Worm (Caenorhabditis elegans) whole organism, mixed stage, embryonic: Measurements from ENCODE around the gene clk-2.

Source experiments
- M03D4.4 ChIP-seq: sonication (generic microtip); optimal IDR thresholded peaks from 2 replicates; lab custom pipeline; 2017; ENCODE audit warnings: mild to moderate bottlenecking, missing genetic modification characterization, missing compliant biosample characterization
- bed-3 ChIP-seq: fragments of 200-800 bp; sonication (Bioruptor generic); optimal IDR thresholded peaks from 3 replicates; lab custom pipeline; 2018; ENCODE audit warnings: mild to moderate bottlenecking, missing genetic modification characterization, moderate library complexity, missing compliant biosample characterization
- blmp-1 ChIP-seq: fragments of 150-350 bp; optimal IDR thresholded peaks from 2 replicates; lab custom pipeline; 2014; ENCODE audit warnings: missing biosample characterization, missing genetic modification characterization
- ceh-39 ChIP-seq: fragments of 150-350 bp; optimal IDR thresholded peaks from 2 replicates; lab custom pipeline; 2014; ENCODE audit warnings: missing biosample characterization, missing genetic modification characterization
- ceh-43 ChIP-seq: fragments of 200-800 bp; sonication (Bioruptor generic); optimal IDR thresholded peaks from 2 replicates; lab custom pipeline; 2018; ENCODE audit warnings: mild to moderate bottlenecking, missing genetic modification characterization, moderate library complexity, missing compliant biosample characterization
- ceh-83 ChIP-seq: fragments of 200-800 bp; sonication (Bioruptor generic); optimal IDR thresholded peaks from 2 replicates; lab custom pipeline; 2018; ENCODE audit warnings: mild to moderate bottlenecking, missing genetic modification characterization, missing compliant biosample characterization
- ces-1 ChIP-seq: fragments of 150-350 bp; optimal IDR thresholded peaks from 2 replicates; lab custom pipeline; 2014; ENCODE audit warnings: missing biosample characterization, missing genetic modification reagents, missing genetic modification characterization
- cnd-1 ChIP-seq: fragments of 200-800 bp; sonication (Bioruptor generic); optimal IDR thresholded peaks from 2 replicates; lab custom pipeline; 2018; ENCODE audit warnings: mild to moderate bottlenecking, missing genetic modification characterization, missing compliant biosample characterization
- drap-1 ChIP-seq: fragments of 200-800 bp; sonication (Bioruptor generic); optimal IDR thresholded peaks from 3 replicates; lab custom pipeline; 2018; ENCODE audit warnings: mild to moderate bottlenecking, missing genetic modification characterization, missing compliant biosample characterization
- elt-1 ChIP-seq: sonication (generic microtip); optimal IDR thresholded peaks from 2 replicates; lab custom pipeline; 2017; ENCODE audit warnings: missing genetic modification characterization, mild to moderate bottlenecking, missing compliant biosample characterization, antibody characterized with exemption, moderate library complexity, borderline replicate concordance; ENCODE audit not compliant: insufficient read depth
- elt-3 ChIP-seq: fragments of 150-350 bp; optimal IDR thresholded peaks from 2 replicates; lab custom pipeline; 2014; ENCODE audit warnings: missing biosample characterization, missing genetic modification characterization
- hlh-1 ChIP-seq: fragments of 150-350 bp; optimal IDR thresholded peaks from 2 replicates; lab custom pipeline; 2014; ENCODE audit warnings: missing biosample characterization, missing genetic modification reagents, missing genetic modification characterization
- lin-13 ChIP-seq: fragments of 150-350 bp; optimal IDR thresholded peaks from 2 replicates; lab custom pipeline; 2014; ENCODE audit warnings: missing biosample characterization, missing genetic modification characterization
- lin-32 ChIP-seq: fragments of 200-800 bp; sonication (Bioruptor generic); optimal IDR thresholded peaks from 2 replicates; lab custom pipeline; 2018; ENCODE audit warnings: mild to moderate bottlenecking, missing genetic modification characterization, missing compliant biosample characterization
- lsy-2 ChIP-seq: fragments of 150-350 bp; optimal IDR thresholded peaks from 2 replicates; lab custom pipeline; 2014; ENCODE audit warnings: missing biosample characterization, missing genetic modification characterization
- mab-5 ChIP-seq: fragments of 150-350 bp; optimal IDR thresholded peaks from 2 replicates; lab custom pipeline; 2014; ENCODE audit warnings: missing biosample characterization, missing genetic modification characterization
- mls-2 ChIP-seq: sonication (generic microtip); optimal IDR thresholded peaks from 2 replicates; lab custom pipeline; 2016; ENCODE audit warnings: mild to moderate bottlenecking, missing genetic modification characterization, moderate library complexity, missing compliant biosample characterization
- nhr-12 ChIP-seq: fragments of 150-350 bp; optimal IDR thresholded peaks from 2 replicates; lab custom pipeline; 2014; ENCODE audit warnings: missing biosample characterization, missing genetic modification characterization
- nhr-2 ChIP-seq: fragments of 150-350 bp; optimal IDR thresholded peaks from 2 replicates; lab custom pipeline; 2014; ENCODE audit warnings: missing biosample characterization, missing genetic modification characterization
- nhr-237 ChIP-seq: fragments of 150-350 bp; optimal IDR thresholded peaks from 2 replicates; lab custom pipeline; 2014; ENCODE audit warnings: missing biosample characterization, missing genetic modification characterization
- nhr-28 ChIP-seq: fragments of 150-350 bp; optimal IDR thresholded peaks from 2 replicates; lab custom pipeline; 2014; ENCODE audit warnings: missing biosample characterization, missing genetic modification characterization
- nhr-76 ChIP-seq: sonication (generic microtip); optimal IDR thresholded peaks from 2 replicates; lab custom pipeline; 2017; ENCODE audit warnings: missing biosample characterization, missing genetic modification characterization
- pha-4 ChIP-seq: fragments of 150-350 bp; optimal IDR thresholded peaks from 2 replicates; lab custom pipeline; 2018; ENCODE audit warnings: missing biosample characterization, missing genetic modification reagents, missing genetic modification characterization
- sem-2 ChIP-seq: fragments of 200-800 bp; sonication (Bioruptor generic); optimal IDR thresholded peaks from 2 replicates; lab custom pipeline; 2018; ENCODE audit warnings: mild to moderate bottlenecking, missing genetic modification characterization, missing compliant biosample characterization
- snpc-4 ChIP-seq: fragments of 150-350 bp; optimal IDR thresholded peaks from 2 replicates; lab custom pipeline; 2014; ENCODE audit warnings: missing biosample characterization, missing genetic modification characterization
- sptf-1 ChIP-seq: sonication (generic microtip); optimal IDR thresholded peaks from 2 replicates; lab custom pipeline; 2017; ENCODE audit warnings: mild to moderate bottlenecking, missing genetic modification characterization, moderate library complexity, missing compliant biosample characterization
- unc-120 ChIP-seq: sonication (generic microtip); optimal IDR thresholded peaks from 2 replicates; lab custom pipeline; 2017; ENCODE audit warnings: missing genetic modification characterization, missing compliant biosample characterization; ENCODE audit not compliant: poor library complexity, severe bottlenecking
- unc-39 ChIP-seq: fragments of 150-350 bp; optimal IDR thresholded peaks from 2 replicates; lab custom pipeline; 2014; ENCODE audit warnings: missing biosample characterization, missing genetic modification characterization
- unc-62 ChIP-seq: fragments of 150-350 bp; optimal IDR thresholded peaks from 2 replicates; lab custom pipeline; 2014; ENCODE audit warnings: missing biosample characterization, missing genetic modification reagents, missing genetic modification characterization
- zip-8 ChIP-seq: fragments of 150-350 bp; optimal IDR thresholded peaks from 2 replicates; lab custom pipeline; 2014; ENCODE audit warnings: missing biosample characterization, missing genetic modification characterization
- ztf-11 ChIP-seq: fragments of 150-350 bp; optimal IDR thresholded peaks from 2 replicates; lab custom pipeline; 2014; ENCODE audit warnings: missing biosample characterization, missing genetic modification characterization

clk-2 gene

ce11 chrIII:7559869-7560268 is 41.5 kb upstream of the clk-2 start:
- TF ChIP-seq ceh-83 (peak; percentile 3), nhr-2 (no peak), hlh-1 (tag; lab: Kevin White, UChicago) (peak; percentile 80), unc-120 (tag; lab: Kevin White, UChicago) (peak; percentile 83), unc-62 (GFP tag; lab: Kevin White, UChicago) (peak; percentile 100), blmp-1 (tag; lab: Kevin White, UChicago) (no peak), lin-13 (tag; lab: Kevin White, UChicago) (no peak), ceh-43 (GFP tag; lab: Kevin White, UChicago) (no peak), unc-39 (tag; lab: Kevin White, UChicago) (no peak)

- TF ChIP-seq ztf-11 (tag; lab: Kevin White, UChicago): no peak
- TF ChIP-seq sem-2 (GFP tag; lab: Kevin White, UChicago): no peak
- peak; percentile 67 for TF ChIP-seq nhr-2
- TF ChIP-seq unc-62 (GFP tag; lab: Kevin White, UChicago): peak; percentile 68
- TF ChIP-seq zip-8: no peak
- TF ChIP-seq pha-4 (tag; lab: Kevin White, UChicago): no peak
- TF ChIP-seq ceh-83: no peak
- TF ChIP-seq elt-3: no peak
- no peak for TF ChIP-seq drap-1
- TF ChIP-seq nhr-12: no peak
- peak; percentile 85 for TF ChIP-seq ces-1 (GFP tag; lab: Kevin White, UChicago)
- no peak for TF ChIP-seq hlh-1 (tag; lab: Kevin White, UChicago)
- no peak for TF ChIP-seq elt-1
- no peak for TF ChIP-seq bed-3
- no peak for TF ChIP-seq lsy-2 (tag; lab: Kevin White, UChicago)
- TF ChIP-seq mls-2 (tag; lab: Kevin White, UChicago): peak; percentile 6
- TF ChIP-seq lin-32: no peak
- TF ChIP-seq nhr-237 (tag; lab: Kevin White, UChicago): no peak
These were observed 40.3 kb upstream of the clk-2 start for ce11 chrIII:7558658-7559057.

ce11 chrIII:7557930-7558470 is 39.7 kb upstream of the clk-2 start:
- TF ChIP-seq sptf-1 (tag; lab: Kevin White, UChicago): no peak
- TF ChIP-seq ceh-39 (tag; lab: Kevin White, UChicago): no peak
- TF ChIP-seq unc-62 (GFP tag; lab: Kevin White, UChicago): no peak
- TF ChIP-seq unc-39 (tag; lab: Kevin White, UChicago): no peak
- no peak for TF ChIP-seq nhr-76 (tag; lab: Kevin White, UChicago)
- no peak for TF ChIP-seq mab-5 (tag; lab: Kevin White, UChicago)
- TF ChIP-seq ces-1 (GFP tag; lab: Kevin White, UChicago): no peak
- TF ChIP-seq sem-2 (GFP tag; lab: Kevin White, UChicago): no peak
- TF ChIP-seq M03D4.4 (tag; lab: Kevin White, UChicago): no peak
- no peak for TF ChIP-seq ceh-83
- TF ChIP-seq nhr-12: no peak
- TF ChIP-seq hlh-1 (tag; lab: Kevin White, UChicago): no peak
- no peak for TF ChIP-seq elt-1

- TF ChIP-seq elt-3 (no peak), hlh-1 (tag; lab: Kevin White, UChicago) (no peak), pha-4 (tag; lab: Kevin White, UChicago) (no peak), nhr-28 (tag; lab: Kevin White, UChicago) (no peak), zip-8 (no peak), snpc-4 (tag; lab: Kevin White, UChicago) (no peak), mab-5 (tag; lab: Kevin White, UChicago) (no peak), ceh-39 (tag; lab: Kevin White, UChicago) (no peak), nhr-76 (tag; lab: Kevin White, UChicago) (no peak), M03D4.4 (tag; lab: Kevin White, UChicago) (no peak), unc-120 (tag; lab: Kevin White, UChicago) (no peak), ztf-11 (tag; lab: Kevin White, UChicago) (no peak), elt-1 (no peak), cnd-1 (tag; lab: Kevin White, UChicago) (no peak), nhr-12 (no peak), nhr-237 (tag; lab: Kevin White, UChicago) (no peak), drap-1 (no peak)
These were observed 37.0 kb upstream of the clk-2 start, which contains the start of gene ceh-13 for ce11 chrIII:7555360-7555759. TSS of gene ceh-13 (plus strand) at chrIII:7555660.

- TF ChIP-seq unc-120 (tag; lab: Kevin White, UChicago) (peak; percentile 84), mab-5 (tag; lab: Kevin White, UChicago) (peak; percentile 92), unc-62 (GFP tag; lab: Kevin White, UChicago) (peak; percentile 99), zip-8 (no peak), ceh-39 (tag; lab: Kevin White, UChicago) (no peak), snpc-4 (tag; lab: Kevin White, UChicago) (no peak), nhr-28 (tag; lab: Kevin White, UChicago) (no peak), M03D4.4 (tag; lab: Kevin White, UChicago) (peak; percentile 11), lsy-2 (tag; lab: Kevin White, UChicago) (peak; percentile 61)
- TF ChIP-seq, all 35 proteins: peak for 5
These were observed 36.4 kb upstream of the clk-2 start for ce11 chrIII:7554697-7555145.
